Fruit fly (Drosophila melanogaster) whole organism, embryonic: ENCODE results near the gene cd.

Experiments
- ATbp ChIP-seq: fragments of 200-800 bp; sonication (Bioruptor generic); optimal IDR thresholded peaks from 2 replicates; lab custom pipeline; 2017; ENCODE audit warnings: missing biosample characterization, mild to moderate bottlenecking, missing genetic modification characterization, missing genetic modification reagents
- Abd-B ChIP-seq: fragments of 200-800 bp; sonication (Bioruptor generic); optimal IDR thresholded peaks from 2 replicates; lab custom pipeline; 2018; ENCODE audit warnings: missing biosample characterization, mild to moderate bottlenecking, missing genetic modification characterization, moderate library complexity
- Atf6 ChIP-seq: fragments of 200-800 bp; sonication (Bioruptor generic); IDR thresholded peaks from 2 replicates; pipeline ENCODE4 v1.3.6; 2022; ENCODE audit warnings: missing biosample characterization, missing genetic modification characterization
- Awh ChIP-seq: fragments of 200-800 bp; sonication (Bioruptor generic); IDR thresholded peaks from 2 replicates; pipeline ENCODE4, ENCODE4 v1.3.6; 2022; ENCODE audit warnings: missing biosample characterization, missing genetic modification characterization
- BEAF-32 ChIP-seq: fragments of 200-800 bp; sonication (Bioruptor generic); optimal IDR thresholded peaks from 3 replicates; lab custom pipeline; 2017; ENCODE audit warnings: missing biosample characterization, missing genetic modification characterization, mild to moderate bottlenecking, moderate library complexity, missing genetic modification reagents
- Blimp-1 ChIP-seq: fragments of 200-800 bp; sonication (Bioruptor generic); optimal IDR thresholded peaks from 3 replicates; lab custom pipeline; 2018; ENCODE audit warnings: missing biosample characterization, missing genetic modification characterization, mild to moderate bottlenecking, moderate library complexity, missing genetic modification reagents
- CG1024 ChIP-seq: fragments of 200-800 bp; sonication (Bioruptor generic); IDR thresholded peaks from 2 replicates; pipeline ENCODE4 v1.3.6; 2022; ENCODE audit warnings: missing biosample characterization, missing genetic modification characterization
- CG11504 ChIP-seq: fragments of 200-800 bp; sonication (Bioruptor generic); optimal IDR thresholded peaks from 3 replicates; lab custom pipeline; 2019; ENCODE audit warnings: missing biosample characterization, mild to moderate bottlenecking, missing genetic modification characterization, moderate library complexity
- CG12659 ChIP-seq: fragments of 200-800 bp; sonication (Bioruptor generic); optimal IDR thresholded peaks from 3 replicates; lab custom pipeline; 2017; ENCODE audit warnings: mild to moderate bottlenecking, missing biosample characterization, missing genetic modification reagents, missing genetic modification characterization
- CG14014 ChIP-seq: fragments of 200-800 bp; sonication (Bioruptor generic); IDR thresholded peaks from 2 replicates; pipeline ENCODE4 v1.3.6; 2022; ENCODE audit warnings: missing biosample characterization, missing genetic modification characterization
- CG17359 ChIP-seq: fragments of 200-800 bp; sonication (Bioruptor generic); optimal IDR thresholded peaks from 3 replicates; lab custom pipeline; 2018; ENCODE audit warnings: missing biosample characterization, mild to moderate bottlenecking, missing genetic modification characterization, moderate library complexity
- CG17612 ChIP-seq: fragments of 200-800 bp; sonication (Bioruptor generic); IDR thresholded peaks from 2 replicates; pipeline ENCODE4 v1.3.6; 2022; ENCODE audit warnings: missing biosample characterization, missing genetic modification characterization
- CG1792 ChIP-seq: fragments of 200-800 bp; sonication (Bioruptor generic); optimal IDR thresholded peaks from 2 replicates; lab custom pipeline; 2016; ENCODE audit warnings: missing biosample characterization, missing genetic modification characterization
- CG2889 ChIP-seq: fragments of 200-800 bp; sonication (Bioruptor generic); IDR thresholded peaks from 3 replicates; pipeline ENCODE4 v1.3.6; 2022; ENCODE audit warnings: missing biosample characterization, missing genetic modification characterization
- CG30431 ChIP-seq: fragments of 200-800 bp; sonication (Bioruptor generic); optimal IDR thresholded peaks from 2 replicates; lab custom pipeline; 2017; ENCODE audit warnings: missing biosample characterization, missing genetic modification characterization
- CG31224 ChIP-seq: fragments of 200-800 bp; sonication (Bioruptor generic); IDR thresholded peaks from 2 replicates; pipeline ENCODE4 v1.3.6; 2022; ENCODE audit warnings: missing biosample characterization, missing genetic modification characterization
- CG3281 ChIP-seq: fragments of 200-800 bp; sonication (Bioruptor generic); optimal IDR thresholded peaks from 3 replicates; lab custom pipeline; 2017; ENCODE audit warnings: missing biosample characterization, mild to moderate bottlenecking, missing genetic modification characterization
- CG33557 ChIP-seq: fragments of 200-800 bp; sonication (Bioruptor generic); optimal IDR thresholded peaks from 2 replicates; lab custom pipeline; 2019; ENCODE audit warnings: missing biosample characterization, mild to moderate bottlenecking, missing genetic modification characterization, moderate library complexity
- CG6254 ChIP-seq: fragments of 200-800 bp; sonication (Bioruptor generic); optimal IDR thresholded peaks from 3 replicates; lab custom pipeline; 2017; ENCODE audit warnings: mild to moderate bottlenecking, missing biosample characterization, missing genetic modification reagents, missing genetic modification characterization
- CG7745 ChIP-seq: fragments of 200-800 bp; sonication (Bioruptor generic); optimal IDR thresholded peaks from 2 replicates; lab custom pipeline; 2018; ENCODE audit warnings: missing biosample characterization, mild to moderate bottlenecking, missing genetic modification characterization, moderate library complexity
- CG8281 ChIP-seq: fragments of 200-800 bp; sonication (Bioruptor generic); optimal IDR thresholded peaks from 2 replicates; lab custom pipeline; 2018; ENCODE audit warnings: missing biosample characterization, mild to moderate bottlenecking, missing genetic modification characterization, moderate library complexity
- CG9876 ChIP-seq: fragments of 200-800 bp; sonication (Bioruptor generic); optimal IDR thresholded peaks from 2 replicates; lab custom pipeline; 2016; ENCODE audit warnings: missing biosample characterization, missing genetic modification characterization
- CkIIα-i1 ChIP-seq: fragments of 200-800 bp; sonication (Bioruptor generic); IDR thresholded peaks from 2 replicates; pipeline ENCODE4 v1.3.6; 2022; ENCODE audit warnings: missing biosample characterization, missing genetic modification characterization
- Dip3 ChIP-seq: fragments of 200-800 bp; sonication (Bioruptor generic); optimal IDR thresholded peaks from 3 replicates; lab custom pipeline; 2016; ENCODE audit warnings: missing biosample characterization, missing genetic modification characterization
- Eip74EF ChIP-seq, 2 experiments: fragments of 200-800 bp in 1 of 2; fragments of >200 bp in 1 of 2; sonication (Bioruptor generic) in 1 of 2; optimal IDR thresholded peaks; 2 replicates each; lab custom pipeline; 2017 to 2019; ENCODE audit warnings: missing biosample characterization in 2 of 2, missing genetic modification characterization in 2 of 2, mild to moderate bottlenecking in 1 of 2, moderate library complexity in 1 of 2
- Elba2 ChIP-seq: fragments of 200-800 bp; sonication (Bioruptor generic); optimal IDR thresholded peaks from 3 replicates; lab custom pipeline; 2016; ENCODE audit warnings: missing biosample characterization, missing genetic modification characterization
- Ets65A ChIP-seq: fragments of 200-800 bp; sonication (Bioruptor generic); peaks from one replicate; lab custom pipeline; 2016; ENCODE audit warnings: missing biosample characterization, missing genetic modification characterization
- Hand ChIP-seq: fragments of 200-800 bp; sonication (Bioruptor generic); optimal IDR thresholded peaks from 2 replicates; lab custom pipeline; 2017; ENCODE audit warnings: mild to moderate bottlenecking, missing biosample characterization, missing genetic modification reagents, missing genetic modification characterization
- Hey ChIP-seq: fragments of 200-800 bp; sonication (Bioruptor generic); optimal IDR thresholded peaks from 3 replicates; lab custom pipeline; 2018; ENCODE audit warnings: missing biosample characterization, mild to moderate bottlenecking, missing genetic modification characterization
- Lpt ChIP-seq: fragments of >200 bp; optimal IDR thresholded peaks from 2 replicates; lab custom pipeline; 2018; ENCODE audit warnings: missing biosample characterization, missing genetic modification characterization
- MBD-R2 ChIP-seq: fragments of 200-800 bp; sonication (Bioruptor generic); IDR thresholded peaks from 2 replicates; pipeline ENCODE4 v1.3.6; 2022; ENCODE audit warnings: missing biosample characterization, missing genetic modification characterization
- Meics ChIP-seq: fragments of 200-800 bp; sonication (Bioruptor generic); optimal IDR thresholded peaks from 2 replicates; lab custom pipeline; 2017; ENCODE audit warnings: missing biosample characterization, mild to moderate bottlenecking, missing genetic modification characterization
- Mrtf ChIP-seq: fragments of 200-800 bp; sonication (Bioruptor generic); IDR thresholded peaks from 3 replicates; pipeline ENCODE4 v1.3.6; 2022; ENCODE audit warnings: missing biosample characterization, missing genetic modification characterization
- Oli ChIP-seq: fragments of 200-800 bp; sonication (Bioruptor generic); optimal IDR thresholded peaks from 2 replicates; lab custom pipeline; 2018; ENCODE audit warnings: missing biosample characterization, mild to moderate bottlenecking, missing genetic modification characterization, moderate library complexity
- Sry-β ChIP-seq: fragments of 200-800 bp; sonication (Bioruptor generic); optimal IDR thresholded peaks from 2 replicates; lab custom pipeline; 2018; ENCODE audit warnings: missing biosample characterization, mild to moderate bottlenecking, missing genetic modification characterization, moderate library complexity
- Trl ChIP-seq, 3 experiments: fragments of >200 bp in 2 of 3; fragments of 200-800 bp in 1 of 3; sonication (Bioruptor generic) in 1 of 3; optimal IDR thresholded peaks; 2 replicates in 1 of 3; 3 replicates in 2 of 3; lab custom pipeline; 2016 to 2017; ENCODE audit warnings: missing biosample characterization in 1 of 3, missing genetic modification characterization in 1 of 3
- ara ChIP-seq: fragments of 200-800 bp; sonication (Bioruptor generic); IDR thresholded peaks from 2 replicates; pipeline ENCODE4 v1.3.6; 2022; ENCODE audit warnings: missing biosample characterization, missing genetic modification characterization
- ems ChIP-seq: fragments of 200-800 bp; sonication (Bioruptor generic); optimal IDR thresholded peaks from 3 replicates; lab custom pipeline; 2016; ENCODE audit warnings: missing biosample characterization, missing genetic modification characterization
- gcm2 ChIP-seq: fragments of 200-800 bp; sonication (Bioruptor generic); optimal IDR thresholded peaks from 2 replicates; lab custom pipeline; 2016; ENCODE audit warnings: missing biosample characterization, missing genetic modification characterization
- gfzf ChIP-seq: fragments of 200-800 bp; sonication (Bioruptor generic); optimal IDR thresholded peaks from 2 replicates; lab custom pipeline; 2016; ENCODE audit warnings: missing biosample characterization, mild to moderate bottlenecking, missing genetic modification characterization, moderate library complexity
- grn ChIP-seq: fragments of 200-800 bp; sonication (Bioruptor generic); optimal IDR thresholded peaks from 3 replicates; lab custom pipeline; 2017; ENCODE audit warnings: missing biosample characterization, missing genetic modification characterization
- knrl ChIP-seq: fragments of 200-800 bp; sonication (Bioruptor generic); IDR thresholded peaks from 3 replicates; pipeline ENCODE4 v1.3.6; 2022; ENCODE audit warnings: missing biosample characterization, missing genetic modification characterization; ENCODE audit not compliant: partially characterized antibody
- mam ChIP-seq: fragments of 200-800 bp; sonication (Bioruptor generic); optimal IDR thresholded peaks from 3 replicates; lab custom pipeline; 2016; ENCODE audit warnings: missing biosample characterization, missing genetic modification characterization
- mld ChIP-seq: fragments of 200-800 bp; sonication (Bioruptor generic); IDR thresholded peaks from 3 replicates; pipeline ENCODE4 v1.3.6; 2022; ENCODE audit warnings: missing biosample characterization, missing genetic modification characterization; ENCODE audit not compliant: partially characterized antibody
- pfk ChIP-seq: fragments of 200-800 bp; sonication (Bioruptor generic); optimal IDR thresholded peaks from 2 replicates; lab custom pipeline; 2018; ENCODE audit warnings: missing biosample characterization, mild to moderate bottlenecking, missing genetic modification characterization, moderate library complexity
- ranshi ChIP-seq: fragments of 200-800 bp; sonication (Bioruptor generic); IDR thresholded peaks from 2 replicates; pipeline ENCODE4 v1.3.6; 2022; ENCODE audit warnings: missing biosample characterization, missing genetic modification characterization
- sens-2 ChIP-seq: fragments of 200-800 bp; sonication (Bioruptor generic); IDR thresholded peaks from 2 replicates; pipeline ENCODE4 v1.3.6; 2022; ENCODE audit warnings: missing biosample characterization, missing genetic modification characterization
- slp2 ChIP-seq: fragments of 200-800 bp; sonication (Bioruptor generic); optimal IDR thresholded peaks from 2 replicates; lab custom pipeline; 2016; ENCODE audit warnings: missing biosample characterization, missing genetic modification characterization
- zf30C ChIP-seq: fragments of 200-800 bp; sonication (Bioruptor generic); optimal IDR thresholded peaks from 3 replicates; lab custom pipeline; 2018; ENCODE audit warnings: missing biosample characterization, mild to moderate bottlenecking, missing genetic modification characterization
- zfh2 ChIP-seq: fragments of 200-800 bp; sonication (Bioruptor generic); optimal IDR thresholded peaks from 2 replicates; lab custom pipeline; 2016; ENCODE audit warnings: missing biosample characterization, missing genetic modification characterization

cd gene

dm6 chr3R:22673528-22673959 is 21.2 kb upstream of the cd start (continued):
- TF ChIP-seq slp2 (GFP tag; lab: Kevin White, UChicago) (peak; percentile 50), Awh (GFP tag; lab: Robert Waterston, UW) (0 out of 2 replicates have a peak, but pooled peaks have one; percentile 31), Sry-β (GFP tag; lab: Kevin White, UChicago) (peak; percentile 5), ATbp (no peak), gfzf (GFP tag; lab: Kevin White, UChicago) (no peak), BEAF-32 (GFP tag; lab: Kevin White, UChicago) (no peak), CG1024 (GFP tag; lab: Robert Waterston, UW) (0 out of 2 replicates have a peak, but pooled peaks have one; percentile 2), zf30C (GFP tag; lab: Kevin White, UChicago) (no peak), MBD-R2 (no peak), gcm2 (GFP tag; lab: Kevin White, UChicago) (peak; percentile 19), CG8281 (peak; percentile 30), Atf6 (GFP tag; lab: Robert Waterston, UW) (no peak), CG17612 (GFP tag; lab: Robert Waterston, UW) (no peak), CG11504 (tag; lab: Kevin White, UChicago) (no peak), CG9876 (peak; percentile 42), ems (GFP tag; lab: Kevin White, UChicago) (peak; percentile 60), mam (peak; percentile 51), Ets65A (GFP tag; lab: Kevin White, UChicago) (peak; percentile 96), zfh2 (GFP tag; lab: Kevin White, UChicago) (no peak), CG6254 (peak; percentile 69), CG33557 (GFP tag; lab: Kevin White, UChicago) (peak; percentile 93), knrl (GFP tag; lab: Robert Waterston, UW) (no peak), mld (GFP tag; lab: Robert Waterston, UW) (no peak), Hey (no peak), Elba2 (GFP tag; lab: Kevin White, UChicago) (peak; percentile 80), CG17359 (peak; percentile 33), Abd-B (GFP tag; lab: Kevin White, UChicago) (peak; percentile 60), CG1792 (GFP tag; lab: Kevin White, UChicago) (no peak), CG14014 (GFP tag; lab: Robert Waterston, UW) (no peak), grn (GFP tag; lab: Kevin White, UChicago) (peak; percentile 48), Dip3 (no peak), CkIIα-i1 (GFP tag; lab: Robert Waterston, UW) (no peak), CG3281 (peak; percentile 57), pfk (no peak), Oli (tag; lab: Kevin White, UChicago) (peak; percentile 77), Trl (optimal IDR thresholded peaks at IDR 0.05; lab: Kevin White, UChicago) (peak in 1 of 2 experiments; percentile 73), Trl (GFP tag; optimal IDR thresholded peaks at IDR 0.05; lab: Kevin White, UChicago) (peak; percentile 57), Hand (GFP tag; lab: Kevin White, UChicago) (no peak), CG12659 (GFP tag; lab: Kevin White, UChicago) (peak; percentile 47), ranshi (GFP tag; lab: Robert Waterston, UW) (no peak), Lpt (GFP tag; lab: Kevin White, UChicago) (no peak), Mrtf (GFP tag; lab: Robert Waterston, UW) (no peak), CG31224 (GFP tag; lab: Robert Waterston, UW) (no peak), Eip74EF (GFP tag; optimal IDR thresholded peaks at IDR 0.05; lab: Kevin White, UChicago) (peak in 1 of 2 experiments; percentile 36), CG7745 (tag; lab: Kevin White, UChicago) (no peak), CG2889 (GFP tag; lab: Robert Waterston, UW) (no peak), Blimp-1 (GFP tag; lab: Kevin White, UChicago) (peak; percentile 59), ara (0 out of 2 replicates have a peak, but pooled peaks have one; percentile 23), CG30431 (GFP tag; lab: Kevin White, UChicago) (peak; percentile 76), sens-2 (GFP tag; lab: Robert Waterston, UW) (peak; percentile 58; the same call in 1 of the 2 replicates), Meics (GFP tag; lab: Kevin White, UChicago) (peak; percentile 40)
